Worm (Caenorhabditis elegans) whole organism, late embryonic: ENCODE results near the gene C55B6.4.

ENCODE experiments used
- ama-1 ChIP-seq: fragments of 150-350 bp; optimal IDR thresholded peaks from 2 replicates; lab custom pipeline; 2014
- dmd-4 ChIP-seq: sonication (generic microtip); optimal IDR thresholded peaks from 2 replicates; lab custom pipeline; 2016; ENCODE audit warnings: borderline replicate concordance, missing genetic modification characterization, missing compliant biosample characterization
- nfya-1 ChIP-seq: sonication (generic microtip); optimal IDR thresholded peaks from 2 replicates; lab custom pipeline; 2017; ENCODE audit warnings: missing genetic modification characterization, mild to moderate bottlenecking, missing compliant biosample characterization, antibody characterized with exemption, moderate library complexity
- odd-2 ChIP-seq: sonication (generic microtip); optimal IDR thresholded peaks from 2 replicates; lab custom pipeline; 2017; ENCODE audit warnings: antibody characterized with exemption, mild to moderate bottlenecking, missing genetic modification characterization, missing compliant biosample characterization
- unc-55 ChIP-seq: sonication (generic microtip); optimal IDR thresholded peaks from 2 replicates; lab custom pipeline; 2017; ENCODE audit warnings: missing biosample characterization, missing genetic modification reagents, missing genetic modification characterization

ce11 chrX:7162764-7163163 lies 24.7 kb downstream of the C55B6.4 start:
- TF ChIP-seq ama-1 (lab: Kevin White, UChicago) = no peak
- no peak for TF ChIP-seq nfya-1 (tag; lab: Kevin White, UChicago)
- no peak for TF ChIP-seq odd-2 (tag; lab: Kevin White, UChicago)
- TF ChIP-seq dmd-4 = no peak
- no peak for TF ChIP-seq unc-55 (GFP tag; lab: Kevin White, UChicago)
